Worm (Caenorhabditis elegans) whole organism, early embryonic: ENCODE measurements around the gene clec-252.

Experiments used
- F13C5.2 ChIP-seq: sonication (generic microtip); optimal IDR thresholded peaks from 2 replicates; lab custom pipeline; 2017; ENCODE audit warnings: mild to moderate bottlenecking, missing genetic modification characterization, inconsistent platforms, missing compliant biosample characterization
- aly-1 ChIP-seq: sonication (generic microtip); optimal IDR thresholded peaks from 2 replicates; lab custom pipeline; 2016; ENCODE audit warnings: missing genetic modification characterization, missing compliant biosample characterization
- ama-1 ChIP-seq: fragments of 150-350 bp; optimal IDR thresholded peaks from 2 replicates; lab custom pipeline; 2014
- ceh-13 ChIP-seq: fragments of 200-800 bp; sonication (Bioruptor generic); optimal IDR thresholded peaks from 2 replicates; lab custom pipeline; 2018; ENCODE audit warnings: mild to moderate bottlenecking, missing genetic modification characterization, missing compliant biosample characterization
- ets-7 ChIP-seq: sonication (generic microtip); optimal IDR thresholded peaks from 2 replicates; lab custom pipeline; 2016; ENCODE audit warnings: missing genotype, missing genetic modification characterization, missing compliant biosample characterization
- flt-1 ChIP-seq: fragments of 200-800 bp; sonication (Bioruptor generic); IDR thresholded peaks from 2 replicates; pipeline ENCODE4 v1.3.6; 2022; ENCODE audit warnings: missing genetic modification characterization, missing compliant biosample characterization
- hmbx-1 ChIP-seq: sonication (generic microtip); optimal IDR thresholded peaks from 2 replicates; lab custom pipeline; 2016; ENCODE audit warnings: mild to moderate bottlenecking, missing genetic modification characterization, missing compliant biosample characterization
- hmg-4 ChIP-seq: fragments of 200-800 bp; sonication (Bioruptor generic); optimal IDR thresholded peaks from 2 replicates; lab custom pipeline; 2018; ENCODE audit warnings: mild to moderate bottlenecking, missing genetic modification characterization, missing compliant biosample characterization
- hnd-1 ChIP-seq: sonication (generic microtip); optimal IDR thresholded peaks from 2 replicates; lab custom pipeline; 2016; ENCODE audit warnings: missing genetic modification characterization, missing compliant biosample characterization
- pes-1 ChIP-seq: fragments of 200-800 bp; sonication (Bioruptor generic); IDR thresholded peaks from 2 replicates; pipeline ENCODE4 v1.3.6; 2022; ENCODE audit warnings: missing genetic modification reagents, missing genetic modification characterization, missing compliant biosample characterization
- scrt-1 ChIP-seq: fragments of 200-800 bp; sonication (Bioruptor generic); IDR thresholded peaks from 2 replicates; pipeline ENCODE4 v1.3.6; 2022; ENCODE audit warnings: missing genetic modification characterization, missing compliant biosample characterization
- sea-1 ChIP-seq: fragments of 200-800 bp; sonication (Bioruptor generic); conservative IDR thresholded peaks from 2 replicates; pipeline ENCODE4 v1.3.6; 2022; ENCODE audit warnings: missing genetic modification characterization, missing compliant biosample characterization
- tbx-11 ChIP-seq: fragments of 200-800 bp; sonication (Bioruptor generic); IDR thresholded peaks from 2 replicates; pipeline ENCODE4 v1.3.6; 2022; ENCODE audit warnings: missing genetic modification characterization, missing compliant biosample characterization
- tbx-37 ChIP-seq: fragments of 200-800 bp; sonication (Bioruptor generic); conservative IDR thresholded peaks from 2 replicates; pipeline ENCODE4 v1.3.6; 2022; ENCODE audit warnings: missing genetic modification reagents, missing genetic modification characterization, missing compliant biosample characterization

ce11 chrV:18708015-18708414 is 40.6 kb downstream of the clec-252 start:
- TF ChIP-seq ceh-13 (GFP tag; lab: Kevin White, UChicago) = no peak
- no peak for TF ChIP-seq ama-1 (lab: Kevin White, UChicago)
- no peak for TF ChIP-seq flt-1 (GFP tag; lab: Robert Waterston, UW)
- no peak for TF ChIP-seq ets-7
- TF ChIP-seq F13C5.2 (tag; lab: Kevin White, UChicago) = no peak
- TF ChIP-seq aly-1 (tag; lab: Kevin White, UChicago) = no peak
- no peak for TF ChIP-seq hmbx-1
- TF ChIP-seq tbx-37 (GFP tag; lab: Robert Waterston, UW) = no peak
- TF ChIP-seq scrt-1 (GFP tag; lab: Robert Waterston, UW) = no peak
- no peak for TF ChIP-seq hmg-4
- TF ChIP-seq tbx-11 (GFP tag; lab: Robert Waterston, UW) = no peak
- no peak for TF ChIP-seq pes-1 (GFP tag; lab: Robert Waterston, UW)
- TF ChIP-seq sea-1 (GFP tag; lab: Robert Waterston, UW) = no peak
- TF ChIP-seq hnd-1 (tag; lab: Kevin White, UChicago) = no peak
